Fruit fly (Drosophila melanogaster) whole organism, pupa: ENCODE results near the gene CG43339.

Experiments
- CG12605 ChIP-seq: fragments of 200-800 bp; sonication (Bioruptor generic); IDR thresholded peaks from 2 replicates; pipeline ENCODE4 v1.3.6; 2022; ENCODE audit warnings: missing biosample characterization, missing genetic modification characterization
- D1 ChIP-seq: fragments of 200-800 bp; sonication (Bioruptor generic); optimal IDR thresholded peaks from 2 replicates; lab custom pipeline; 2018; ENCODE audit warnings: missing biosample characterization, mild to moderate bottlenecking, missing genetic modification characterization, moderate library complexity
- Ets98B ChIP-seq: fragments of 200-800 bp; sonication (Bioruptor generic); IDR thresholded peaks from 2 replicates; pipeline ENCODE4 v1.3.6; 2022; ENCODE audit warnings: missing biosample characterization, missing genetic modification characterization
- Pif1B ChIP-seq: fragments of 200-800 bp; sonication (Bioruptor generic); optimal IDR thresholded peaks from 3 replicates; lab custom pipeline; 2016; ENCODE audit warnings: missing biosample characterization, missing genetic modification characterization

DNA sequence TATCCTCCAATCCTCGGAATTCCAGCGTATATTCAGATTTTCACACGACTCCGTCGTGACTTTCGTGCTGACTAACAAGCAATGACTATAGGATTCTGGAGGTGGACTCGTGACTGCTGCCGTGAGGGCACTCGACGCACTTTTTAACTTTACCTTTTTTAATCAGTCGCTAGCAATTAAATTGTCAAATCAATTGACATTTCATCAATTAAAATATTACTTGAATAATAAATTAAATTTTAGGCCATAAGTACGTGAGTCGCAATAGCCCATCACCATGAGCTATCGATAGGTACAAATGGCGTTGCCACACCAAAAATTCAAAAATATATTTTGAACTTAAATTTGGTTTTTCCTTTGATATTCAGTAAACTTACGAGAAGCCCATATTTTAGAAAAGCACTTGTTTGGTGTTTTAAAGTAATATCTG, 32.5 kb upstream of the CG43339 start, which contains the start of gene Jwa:
- peak; percentile 49 for TF ChIP-seq CG12605
- no peak for TF ChIP-seq D1 (tag; lab: Kevin White, UChicago)
- TF ChIP-seq Pif1B (GFP tag; lab: Kevin White, UChicago): peak; percentile 49
- TF ChIP-seq Ets98B (GFP tag; lab: Robert Waterston, UW): peak; percentile 78
